Worm (Caenorhabditis elegans): ENCODE data around the gene Y111B2A.12.

ce11 chrIII:12568962-12569361 lies 40.1 kb upstream of the Y111B2A.12 start:
- TF ChIP-seq zag-1 (tag; optimal IDR thresholded peaks at IDR 0.05) (no peak), lsy-2 (tag; optimal IDR thresholded peaks at IDR 0.05) (no peak), lin-11 (tag; optimal IDR thresholded peaks at IDR 0.05) (no peak), nhr-77 (tag; optimal IDR thresholded peaks at IDR 0.05) (no peak), ZK546.5 (tag; optimal IDR thresholded peaks at IDR 0.05) (no peak), R02D3.7 (tag; optimal IDR thresholded peaks at IDR 0.05) (no peak), sma-9 (GFP tag; optimal IDR thresholded peaks at IDR 0.05) (no peak), sma-9 (tag; optimal IDR thresholded peaks at IDR 0.05) (no peak), aly-2 (tag; optimal IDR thresholded peaks at IDR 0.05) (no peak), unc-39 (tag; optimal IDR thresholded peaks at IDR 0.05) (no peak)

All from whole organism, L2 larva.